Fruit fly (Drosophila melanogaster) whole organism, embryonic: ENCODE measurements around the gene arm.
A peak's percentile ranks its signal among the peaks of the same experiment; 100 is the strongest.

Experiments
- Atf6 ChIP-seq: fragments of 200-800 bp; sonication (Bioruptor generic); IDR thresholded peaks from 2 replicates; pipeline ENCODE4 v1.3.6; 2022; ENCODE audit warnings: missing biosample characterization, missing genetic modification characterization
- CG10366 ChIP-seq: fragments of 200-800 bp; sonication (Bioruptor generic); IDR thresholded peaks from 2 replicates; pipeline ENCODE4 v1.3.6; 2022; ENCODE audit warnings: missing biosample characterization, missing genetic modification characterization
- CG12219 ChIP-seq: fragments of 200-800 bp; sonication (Bioruptor generic); optimal IDR thresholded peaks from 3 replicates; lab custom pipeline; 2018; ENCODE audit warnings: missing biosample characterization, mild to moderate bottlenecking, missing genetic modification characterization
- CG12942 ChIP-seq: fragments of 200-800 bp; sonication (Bioruptor generic); optimal IDR thresholded peaks from 3 replicates; lab custom pipeline; 2016; ENCODE audit warnings: missing biosample characterization, missing genetic modification characterization
- CG15479 ChIP-seq: fragments of 200-800 bp; sonication (Bioruptor generic); optimal IDR thresholded peaks from 3 replicates; lab custom pipeline; 2019; ENCODE audit warnings: missing biosample characterization, mild to moderate bottlenecking, missing genetic modification characterization, moderate library complexity
- CG1602 ChIP-seq: fragments of 200-800 bp; sonication (Bioruptor generic); optimal IDR thresholded peaks from 3 replicates; lab custom pipeline; 2016; ENCODE audit warnings: missing biosample characterization, missing genetic modification characterization
- CG16813 ChIP-seq: fragments of 200-800 bp; sonication (Bioruptor generic); IDR thresholded peaks from 3 replicates; pipeline ENCODE4 v1.3.6; 2022; ENCODE audit warnings: missing biosample characterization, missing genetic modification characterization; ENCODE audit not compliant: partially characterized antibody
- CG1832 ChIP-seq: fragments of 200-800 bp; sonication (Bioruptor generic); optimal IDR thresholded peaks from 2 replicates; lab custom pipeline; 2017; ENCODE audit warnings: missing biosample characterization, mild to moderate bottlenecking, missing genetic modification characterization, inconsistent platforms
- CG18619 ChIP-seq: fragments of 200-800 bp; sonication (Bioruptor generic); optimal IDR thresholded peaks from 3 replicates; lab custom pipeline; 2017; ENCODE audit warnings: missing biosample characterization, mild to moderate bottlenecking, missing genetic modification characterization
- CG18764 ChIP-seq: fragments of 200-800 bp; sonication (Bioruptor generic); optimal IDR thresholded peaks from 3 replicates; lab custom pipeline; 2016; ENCODE audit warnings: missing biosample characterization, missing genetic modification characterization
- CG3065 ChIP-seq: fragments of 200-800 bp; sonication (Bioruptor generic); optimal IDR thresholded peaks from 2 replicates; lab custom pipeline; 2016; ENCODE audit warnings: missing biosample characterization, missing genetic modification characterization
- CG3281 ChIP-seq: fragments of 200-800 bp; sonication (Bioruptor generic); optimal IDR thresholded peaks from 3 replicates; lab custom pipeline; 2017; ENCODE audit warnings: missing biosample characterization, mild to moderate bottlenecking, missing genetic modification characterization
- CG34224 ChIP-seq: fragments of 200-800 bp; sonication (Bioruptor generic); IDR thresholded peaks from 3 replicates; pipeline ENCODE4 v1.3.6; 2022; ENCODE audit warnings: missing biosample characterization, missing genetic modification characterization; ENCODE audit not compliant: partially characterized antibody
- CG34422 ChIP-seq: fragments of 200-800 bp; sonication (Bioruptor generic); IDR thresholded peaks from 3 replicates; pipeline ENCODE4 v1.3.6; 2022; ENCODE audit warnings: missing biosample characterization, missing genetic modification characterization
- CG3838 ChIP-seq: fragments of 200-800 bp; sonication (Bioruptor generic); optimal IDR thresholded peaks from 3 replicates; lab custom pipeline; 2016; ENCODE audit warnings: missing biosample characterization, missing genetic modification characterization
- CG4404 ChIP-seq: fragments of 200-800 bp; sonication (Bioruptor generic); IDR thresholded peaks from 2 replicates; pipeline ENCODE4 v1.3.6; 2022; ENCODE audit warnings: missing biosample characterization, missing genetic modification characterization
- CG4820 ChIP-seq: fragments of 200-800 bp; sonication (Bioruptor generic); optimal IDR thresholded peaks from 3 replicates; lab custom pipeline; 2016; ENCODE audit warnings: missing biosample characterization, missing genetic modification characterization
- CG5245 ChIP-seq: fragments of 200-800 bp; sonication (Bioruptor generic); optimal IDR thresholded peaks from 3 replicates; lab custom pipeline; 2016; ENCODE audit warnings: missing biosample characterization, missing genetic modification characterization
- CG5953 ChIP-seq: fragments of 200-800 bp; sonication (Bioruptor generic); IDR thresholded peaks from 2 replicates; pipeline ENCODE4 v1.3.6; 2022; ENCODE audit warnings: missing biosample characterization, missing genetic modification characterization
- CG9727 ChIP-seq: fragments of 200-800 bp; sonication (Bioruptor generic); optimal IDR thresholded peaks from 3 replicates; lab custom pipeline; 2017; ENCODE audit warnings: missing biosample characterization, mild to moderate bottlenecking, missing genetic modification characterization
- CkIIα-i1 ChIP-seq: fragments of 200-800 bp; sonication (Bioruptor generic); IDR thresholded peaks from 2 replicates; pipeline ENCODE4 v1.3.6; 2022; ENCODE audit warnings: missing biosample characterization, missing genetic modification characterization
- E2f2 ChIP-seq: fragments of 200-800 bp; sonication (Bioruptor generic); IDR thresholded peaks from 2 replicates; pipeline ENCODE4 v1.3.6; 2022; ENCODE audit warnings: missing biosample characterization, missing genetic modification characterization
- Fer1 ChIP-seq: fragments of 200-800 bp; sonication (Bioruptor generic); optimal IDR thresholded peaks from 2 replicates; lab custom pipeline; 2017; ENCODE audit warnings: missing biosample characterization, mild to moderate bottlenecking, missing genetic modification characterization
- HLH3B ChIP-seq: fragments of 200-800 bp; sonication (Bioruptor generic); IDR thresholded peaks from 2 replicates; pipeline ENCODE4 v1.3.6; 2022; ENCODE audit warnings: missing biosample characterization, missing genetic modification characterization
- Hand ChIP-seq: fragments of 200-800 bp; sonication (Bioruptor generic); optimal IDR thresholded peaks from 2 replicates; lab custom pipeline; 2017; ENCODE audit warnings: mild to moderate bottlenecking, missing biosample characterization, missing genetic modification reagents, missing genetic modification characterization
- MBD-R2 ChIP-seq: fragments of 200-800 bp; sonication (Bioruptor generic); IDR thresholded peaks from 2 replicates; pipeline ENCODE4 v1.3.6; 2022; ENCODE audit warnings: missing biosample characterization, missing genetic modification characterization
- NC2β ChIP-seq: fragments of 200-800 bp; sonication (Bioruptor generic); optimal IDR thresholded peaks from 2 replicates; lab custom pipeline; 2016; ENCODE audit warnings: missing biosample characterization, missing genetic modification characterization
- NK7.1 ChIP-seq: fragments of 200-800 bp; sonication (Bioruptor generic); optimal IDR thresholded peaks from 3 replicates; lab custom pipeline; 2016; ENCODE audit warnings: missing biosample characterization, missing genetic modification characterization
- NfI ChIP-seq: fragments of 200-800 bp; sonication (Bioruptor generic); optimal IDR thresholded peaks from 3 replicates; lab custom pipeline; 2018; ENCODE audit warnings: missing biosample characterization, mild to moderate bottlenecking, missing genetic modification characterization, moderate library complexity
- ab ChIP-seq: fragments of 200-800 bp; sonication (Bioruptor generic); optimal IDR thresholded peaks from 2 replicates; lab custom pipeline; 2016; ENCODE audit warnings: missing biosample characterization, missing genetic modification characterization
- bcd ChIP-seq: fragments of 200-800 bp; sonication (Bioruptor generic); optimal IDR thresholded peaks from 2 replicates; lab custom pipeline; 2017; ENCODE audit warnings: missing biosample characterization, mild to moderate bottlenecking, missing genetic modification characterization
- br ChIP-seq: fragments of >200 bp; optimal IDR thresholded peaks from 2 replicates; lab custom pipeline; 2017
- cato ChIP-seq: fragments of 200-800 bp; sonication (Bioruptor generic); optimal IDR thresholded peaks from 2 replicates; lab custom pipeline; 2016; ENCODE audit warnings: missing biosample characterization, missing genetic modification characterization, borderline replicate concordance
- esg ChIP-seq: fragments of 200-800 bp; sonication (Bioruptor generic); conservative IDR thresholded peaks from 2 replicates; pipeline ENCODE4 v1.3.6; 2022; ENCODE audit warnings: missing biosample characterization, missing genetic modification characterization
- fd3F ChIP-seq: fragments of 200-800 bp; sonication (Bioruptor generic); optimal IDR thresholded peaks from 2 replicates; lab custom pipeline; 2018; ENCODE audit warnings: missing biosample characterization, mild to moderate bottlenecking, missing genetic modification characterization, moderate library complexity
- grau ChIP-seq: fragments of 200-800 bp; optimal IDR thresholded peaks from 3 replicates; lab custom pipeline; 2019; ENCODE audit warnings: missing biosample characterization, mild to moderate bottlenecking, missing genetic modification characterization, moderate library complexity
- hb ChIP-seq: fragments of 200-800 bp; sonication (Bioruptor generic); IDR thresholded peaks from 3 replicates; pipeline ENCODE4 v1.3.6; 2022; ENCODE audit warnings: missing biosample characterization, missing genetic modification characterization; ENCODE audit not compliant: partially characterized antibody
- kay ChIP-seq: fragments of 200-800 bp; sonication (Bioruptor generic); optimal IDR thresholded peaks from 2 replicates; lab custom pipeline; 2016; ENCODE audit warnings: missing biosample characterization, missing genetic modification characterization
- lilli ChIP-seq: fragments of 200-800 bp; sonication (Bioruptor generic); optimal IDR thresholded peaks from 3 replicates; lab custom pipeline; 2016; ENCODE audit warnings: missing biosample characterization, missing genetic modification characterization
- lola ChIP-seq, 3 experiments: fragments of >200 bp in 2 of 3; fragments of 200-800 bp in 1 of 3; sonication (Bioruptor generic) in 1 of 3; optimal IDR thresholded peaks; 2 replicates each; lab custom pipeline; 2017 to 2019; ENCODE audit warnings: missing biosample characterization in 3 of 3, missing genetic modification characterization in 3 of 3, mild to moderate bottlenecking in 1 of 3, moderate library complexity in 1 of 3
- lov ChIP-seq, 2 experiments: fragments of 200-800 bp in 1 of 2; fragments of >200 bp in 1 of 2; sonication (Bioruptor generic) in 1 of 2; IDR thresholded peaks in 1 of 2; optimal IDR thresholded peaks in 1 of 2; 2 replicates in 1 of 2; 3 replicates in 1 of 2; pipeline versions ENCODE4 v1.3.6 to Lab custom; 2017 to 2022; ENCODE audit warnings: missing biosample characterization in 1 of 2, missing genetic modification characterization in 1 of 2
- pnt ChIP-seq: fragments of 200-800 bp; sonication (Bioruptor generic); optimal IDR thresholded peaks from 3 replicates; lab custom pipeline; 2016; ENCODE audit warnings: missing biosample characterization, missing genetic modification characterization
- prd ChIP-seq, 3 experiments: fragments of >200 bp in 2 of 3; fragments of 200-800 bp in 1 of 3; sonication (Bioruptor generic) in 1 of 3; optimal IDR thresholded peaks in 2 of 3; IDR thresholded peaks in 1 of 3; 2 replicates in 2 of 3; 3 replicates in 1 of 3; pipeline versions ENCODE4 v1.3.6 to Lab custom; 2017 to 2022; ENCODE audit warnings: missing biosample characterization in 1 of 3, missing genetic modification characterization in 1 of 3
- scrt ChIP-seq: fragments of 200-800 bp; sonication (Bioruptor generic); optimal IDR thresholded peaks from 2 replicates; lab custom pipeline; 2018; ENCODE audit warnings: missing biosample characterization, mild to moderate bottlenecking, missing genetic modification characterization, moderate library complexity
- so ChIP-seq: fragments of 200-800 bp; sonication (Bioruptor generic); IDR thresholded peaks from 3 replicates; pipeline ENCODE4 v1.3.6; 2022; ENCODE audit warnings: missing biosample characterization, missing genetic modification characterization
- wdn ChIP-seq: fragments of 200-800 bp; sonication (Bioruptor generic); IDR thresholded peaks from 2 replicates; pipeline ENCODE4 v1.3.6; 2022; ENCODE audit warnings: missing biosample characterization, missing genetic modification characterization
- wek ChIP-seq: fragments of 200-800 bp; sonication (Bioruptor generic); optimal IDR thresholded peaks from 3 replicates; lab custom pipeline; 2018; ENCODE audit warnings: missing biosample characterization, mild to moderate bottlenecking, missing genetic modification characterization, moderate library complexity
- zen ChIP-seq: fragments of 200-800 bp; sonication (Bioruptor generic); optimal IDR thresholded peaks from 3 replicates; lab custom pipeline; 2018; ENCODE audit warnings: missing biosample characterization, mild to moderate bottlenecking, missing genetic modification characterization, moderate library complexity
- zfh1 ChIP-seq: fragments of 200-800 bp; sonication (Bioruptor generic); IDR thresholded peaks from 3 replicates; pipeline ENCODE4 v1.3.6; 2022; ENCODE audit warnings: missing biosample characterization, missing genetic modification characterization

Gene arm

dm6 chrX:1879606-1880110, 20.8 kb downstream of the arm start, which contains the start of gene CG14818 (continued):
- TF ChIP-seq fd3F (GFP tag; lab: Kevin White, UChicago) (peak; percentile 48), Fer1 (GFP tag; lab: Kevin White, UChicago) (peak; percentile 31), zen (tag; lab: Kevin White, UChicago) (peak; percentile 20), CG5245 (GFP tag; lab: Kevin White, UChicago) (peak; percentile 23), CG18619 (peak; percentile 49), CG3838 (GFP tag; lab: Kevin White, UChicago) (no peak), CG12942 (peak; percentile 36), NfI (peak; percentile 53), hb (GFP tag; lab: Robert Waterston, UW) (peak; percentile 66), CG10366 (peak; percentile 46), NK7.1 (GFP tag; lab: Kevin White, UChicago) (peak; percentile 27), wek (GFP tag; lab: Kevin White, UChicago) (peak; percentile 81), CkIIα-i1 (GFP tag; lab: Robert Waterston, UW) (no peak), CG16813 (peak; percentile 88), cato (GFP tag; lab: Kevin White, UChicago) (peak; percentile 38), bcd (GFP tag; lab: Kevin White, UChicago) (peak; percentile 48), MBD-R2 (GFP tag; lab: Robert Waterston, UW) (peak; percentile 55), E2f2 (GFP tag; lab: Robert Waterston, UW) (peak; percentile 29), lilli (peak; percentile 72), pnt (GFP tag; lab: Kevin White, UChicago) (peak; percentile 56), so (GFP tag; lab: Robert Waterston, UW) (0 out of 3 replicates have a peak, but pooled peaks have one; percentile 39), CG1602 (GFP tag; lab: Kevin White, UChicago) (peak; percentile 59), zfh1 (GFP tag; lab: Robert Waterston, UW) (peak; percentile 77; the same call in 2 of the 3 replicates), CG4820 (GFP tag; lab: Kevin White, UChicago) (peak; percentile 51), Hand (GFP tag; lab: Kevin White, UChicago) (peak; percentile 48), HLH3B (GFP tag; lab: Robert Waterston, UW) (peak; percentile 66), esg (GFP tag; lab: Robert Waterston, UW) (peak; percentile 31; the same call in 1 of the 2 replicates), lola (GFP tag; optimal IDR thresholded peaks at IDR 0.05; lab: Kevin White, UChicago) (peak in 1 of 3 experiments; percentile 46), prd (optimal IDR thresholded peaks at IDR 0.05; lab: Kevin White, UChicago) (no peak), prd (GFP tag; IDR thresholded peaks at IDR 0.05; lab: Robert Waterston, UW) (peak; percentile 73; the same call in 2 of the 3 replicates), br (lab: Kevin White, UChicago) (no peak), CG18764 (GFP tag; lab: Kevin White, UChicago) (peak; percentile 16), CG12219 (GFP tag; lab: Kevin White, UChicago) (peak; percentile 38), ab (GFP tag; lab: Kevin White, UChicago) (peak; percentile 53), CG5953 (GFP tag; lab: Robert Waterston, UW) (0 out of 2 replicates have a peak, but pooled peaks have one; percentile 31), CG9727 (GFP tag; lab: Kevin White, UChicago) (peak; percentile 54), Atf6 (peak; percentile 59; the same call in 1 of the 2 replicates), lov (optimal IDR thresholded peaks at IDR 0.05; lab: Kevin White, UChicago) (no peak), lov (GFP tag; IDR thresholded peaks at IDR 0.05; lab: Robert Waterston, UW) (no peak), wdn (GFP tag; lab: Robert Waterston, UW) (no peak), NC2β (GFP tag; lab: Kevin White, UChicago) (no peak), CG1832 (GFP tag; lab: Kevin White, UChicago) (no peak), kay (no peak), CG34422 (GFP tag; lab: Robert Waterston, UW) (peak; percentile 48; the same call in 1 of the 3 replicates), CG3065 (GFP tag; lab: Kevin White, UChicago) (no peak), grau (tag; lab: Kevin White, UChicago) (peak; percentile 51), scrt (GFP tag; lab: Kevin White, UChicago) (no peak), CG34224 (peak; percentile 89), CG4404 (peak; percentile 69), CG3281 (peak; percentile 55), CG15479 (GFP tag; lab: Kevin White, UChicago) (no peak)
